Worm (Caenorhabditis elegans): ENCODE data around the gene srh-62.
A peak's percentile ranks its signal among the peaks of the same experiment; 100 is the strongest.

The srh-62 gene

DNA sequence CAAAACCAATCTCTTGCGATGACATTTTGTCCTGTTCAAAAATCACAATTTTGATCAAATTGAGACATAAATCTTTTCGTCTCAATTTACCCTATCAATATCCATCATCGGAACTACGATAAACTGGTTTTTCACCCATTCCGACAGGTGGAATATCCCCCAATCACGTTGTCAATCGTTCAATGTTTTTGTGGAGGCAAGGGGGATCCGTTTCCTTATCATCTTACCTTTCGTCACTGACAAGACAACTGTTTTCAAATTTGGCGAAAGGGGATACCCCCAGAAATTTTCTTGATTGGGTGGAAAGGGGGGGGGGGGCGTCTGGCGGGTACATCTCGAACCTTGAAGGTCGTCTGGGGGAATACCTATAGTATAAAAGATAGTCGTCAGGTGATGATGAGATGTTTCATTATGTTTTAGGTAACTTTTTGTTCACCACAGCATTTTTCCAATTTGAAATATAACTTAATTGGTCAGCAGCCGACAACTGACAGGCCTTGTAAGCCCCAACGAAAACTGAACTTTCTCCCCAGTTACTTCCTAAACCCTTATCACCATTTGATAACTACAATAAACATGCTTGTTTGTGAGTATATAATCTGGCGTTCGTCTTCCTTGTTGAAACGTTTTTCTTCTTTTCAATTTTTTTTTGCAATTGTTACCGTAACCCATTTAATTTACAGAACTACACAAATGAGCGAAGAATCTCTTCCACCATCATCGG, 21.5 kb downstream of the srh-62 start, which contains the start of gene ZK6.8:
ZK6.8 (plus strand) TSS at position 682 of the 724 bp plus-strand sequence.
- TF ChIP-seq pag-3 (tag; optimal IDR thresholded peaks at IDR 0.05; ENCODE audit: borderline replicate concordance) (no peak), pax-1 (tag; optimal IDR thresholded peaks at IDR 0.05) (no peak), ceh-34 (tag; optimal IDR thresholded peaks at IDR 0.05) (no peak), Y22D7AL.16 (tag; optimal IDR thresholded peaks at IDR 0.05) (no peak), K02D7.2 (tag; optimal IDR thresholded peaks at IDR 0.05) (no peak), che-1 (tag; optimal IDR thresholded peaks at IDR 0.05) (no peak), dmd-4 (tag; optimal IDR thresholded peaks at IDR 0.05; ENCODE audit: borderline replicate concordance) (no peak), ceh-14 (tag; optimal IDR thresholded peaks at IDR 0.05) (no peak)

DNA sequence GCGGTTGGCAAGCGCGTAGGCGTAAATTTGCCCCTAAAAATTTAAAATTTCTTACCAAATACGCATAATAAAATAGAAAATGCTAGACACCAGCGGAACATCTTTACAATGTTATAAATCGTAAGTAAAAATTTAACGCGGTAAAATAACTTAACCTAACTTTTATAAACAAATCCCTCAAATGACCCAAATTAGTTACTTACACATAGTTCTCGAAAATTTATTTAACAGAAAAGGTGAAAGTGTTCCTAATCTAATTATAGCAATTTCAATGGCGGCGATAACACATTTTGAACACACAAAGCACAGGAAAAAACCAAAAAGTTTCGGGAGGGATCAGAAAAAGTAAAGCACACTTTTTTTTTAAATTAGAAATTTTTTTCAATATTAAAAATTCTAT, 22.7 kb downstream of the srh-62 start, which contains the start of gene mltn-8:
mltn-8 (minus strand) TSS at position 101 of the 400 bp plus-strand sequence.
- TF ChIP-seq unc-86 (tag; optimal IDR thresholded peaks at IDR 0.05) (no peak), unc-55 (GFP tag; optimal IDR thresholded peaks at IDR 0.05) (no peak), sdc-2 (tag; optimal IDR thresholded peaks at IDR 0.05) (no peak), unc-42 (tag; optimal IDR thresholded peaks at IDR 0.05) (no peak), pax-1 (tag; optimal IDR thresholded peaks at IDR 0.05) (no peak), dve-1 (tag; optimal IDR thresholded peaks at IDR 0.05) (no peak), che-1 (tag; optimal IDR thresholded peaks at IDR 0.05) (no peak), mec-3 (tag; optimal IDR thresholded peaks at IDR 0.05; ENCODE audit: borderline replicate concordance) (no peak), ama-1 (optimal IDR thresholded peaks at IDR 0.05) (no peak), gmeb-2 (tag; optimal IDR thresholded peaks at IDR 0.05) (no peak)

DNA sequence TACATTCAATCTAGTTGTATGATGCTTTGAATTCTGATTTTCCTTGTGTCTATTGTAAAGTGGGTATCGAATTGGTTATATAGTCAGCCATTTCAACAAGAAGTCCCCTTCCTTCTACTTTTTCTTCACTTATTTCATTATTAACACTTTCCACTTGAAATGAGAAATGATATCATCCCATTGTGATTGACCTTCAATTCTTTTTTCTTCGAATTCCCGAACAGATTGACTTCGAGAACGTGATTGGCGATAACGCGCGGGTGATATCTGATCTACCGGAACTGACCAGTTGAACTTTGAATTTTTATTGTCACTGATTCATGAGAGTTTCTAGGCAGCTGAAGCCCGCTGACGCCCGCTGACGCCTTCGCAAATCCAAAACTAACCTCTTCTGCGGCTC, 24.7 kb downstream of the srh-62 start:
- TF ChIP-seq nhr-11 (tag; optimal IDR thresholded peaks at IDR 0.05): no peak
- TF ChIP-seq Y22D7AL.16 (tag; optimal IDR thresholded peaks at IDR 0.05): no peak
- no peak for TF ChIP-seq ceh-2 (tag; optimal IDR thresholded peaks at IDR 0.05)
- TF ChIP-seq sox-2 (GFP tag; IDR thresholded peaks at IDR 0.05): no peak
- no peak for TF ChIP-seq fkh-6 (tag; optimal IDR thresholded peaks at IDR 0.05)
- no peak for TF ChIP-seq unc-86 (tag; optimal IDR thresholded peaks at IDR 0.05)
- no peak for TF ChIP-seq lin-11 (tag; optimal IDR thresholded peaks at IDR 0.05)
- TF ChIP-seq eyg-1 (tag; optimal IDR thresholded peaks at IDR 0.05): no peak
- no peak for TF ChIP-seq T23F11.4 (GFP tag; optimal IDR thresholded peaks at IDR 0.05)
- TF ChIP-seq K02D7.2 (tag; optimal IDR thresholded peaks at IDR 0.05): no peak
- no peak for TF ChIP-seq pqm-1 (tag; optimal IDR thresholded peaks at IDR 0.05)
- TF ChIP-seq ceh-31 (tag; optimal IDR thresholded peaks at IDR 0.05): no peak
- TF ChIP-seq ceh-24 (tag; optimal IDR thresholded peaks at IDR 0.05): no peak

DNA sequence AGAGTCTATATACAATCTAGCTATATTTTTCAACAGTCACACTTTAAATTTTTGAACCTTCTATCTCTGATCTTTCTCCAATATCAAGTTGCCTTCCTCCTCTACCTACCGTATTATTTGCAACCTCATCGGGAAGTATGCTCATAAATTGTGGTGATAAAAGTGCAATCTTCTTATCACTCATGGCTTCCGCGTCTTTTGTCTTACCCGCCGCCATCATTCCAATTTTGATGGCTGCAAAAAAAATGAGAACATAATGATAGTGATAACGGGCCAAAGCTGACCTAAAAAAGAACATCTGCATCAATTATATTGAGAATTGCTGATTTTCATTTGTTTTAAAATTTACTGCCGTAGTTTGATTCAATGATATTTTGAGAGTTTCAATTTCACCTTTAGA, 26.1 kb downstream of the srh-62 start:
- TF ChIP-seq dve-1 (tag; optimal IDR thresholded peaks at IDR 0.05) (no peak), ceh-9 (tag; optimal IDR thresholded peaks at IDR 0.05) (no peak), pros-1 (tag; optimal IDR thresholded peaks at IDR 0.05) (no peak), elt-2 (tag; optimal IDR thresholded peaks at IDR 0.05) (peak; percentile 33), nhr-232 (tag; optimal IDR thresholded peaks at IDR 0.05) (no peak)

DNA sequence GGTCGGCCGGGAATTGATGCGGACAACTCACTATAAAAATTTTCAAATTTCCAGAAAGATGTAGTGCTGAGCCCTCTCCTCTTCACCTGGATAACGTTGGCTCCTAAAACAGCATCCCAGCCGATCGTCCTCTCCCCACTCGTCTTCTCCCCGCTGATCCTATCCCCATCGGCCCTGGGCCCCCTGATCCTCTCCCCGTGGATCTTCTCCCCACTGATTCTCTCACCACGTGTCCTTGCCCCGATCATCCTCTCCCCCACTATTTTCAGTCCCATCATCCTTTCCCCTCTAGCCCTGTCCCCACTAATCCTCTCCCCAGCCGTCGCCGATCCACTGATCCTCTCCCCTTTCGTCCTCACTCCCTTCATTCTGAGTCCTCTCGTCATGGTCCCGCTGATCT, 29.7 kb downstream of the srh-62 start:
- no peak for TF ChIP-seq elt-4 (tag; optimal IDR thresholded peaks at IDR 0.05)
- no peak for TF ChIP-seq ref-2 (tag; optimal IDR thresholded peaks at IDR 0.05)
- TF ChIP-seq nhr-11 (tag; optimal IDR thresholded peaks at IDR 0.05): no peak
- no peak for TF ChIP-seq hlh-8 (tag; optimal IDR thresholded peaks at IDR 0.05)
- no peak for TF ChIP-seq ceh-34 (tag; optimal IDR thresholded peaks at IDR 0.05)
- TF ChIP-seq hlh-30 (tag; optimal IDR thresholded peaks at IDR 0.05; ENCODE audit: insufficient read depth): no peak
- no peak for TF ChIP-seq C38D4.7 (GFP tag; optimal IDR thresholded peaks at IDR 0.05)
- TF ChIP-seq ztf-16 (tag; optimal IDR thresholded peaks at IDR 0.05): no peak
- no peak for TF ChIP-seq elt-2 (tag; optimal IDR thresholded peaks at IDR 0.05)
- TF ChIP-seq pax-1 (tag; optimal IDR thresholded peaks at IDR 0.05): no peak
- no peak for TF ChIP-seq ttx-3 (tag; optimal IDR thresholded peaks at IDR 0.05)
- no peak for TF ChIP-seq ahr-1 (tag; optimal IDR thresholded peaks at IDR 0.05)
- no peak for TF ChIP-seq unc-55 (GFP tag; optimal IDR thresholded peaks at IDR 0.05)
- TF ChIP-seq ceh-19 (GFP tag; optimal IDR thresholded peaks at IDR 0.05): no peak

Data from whole organism, late embryonic.